Fruit fly (Drosophila melanogaster) whole organism, embryonic: Measurements from ENCODE around the gene Gsc.

Experiments used
- CG10321 ChIP-seq: fragments of 200-800 bp; sonication (Bioruptor generic); IDR thresholded peaks from 2 replicates; pipeline ENCODE4 v1.3.6; 2022; ENCODE audit warnings: missing biosample characterization, missing genetic modification characterization
- Dad ChIP-seq: fragments of 200-800 bp; sonication (Bioruptor generic); optimal IDR thresholded peaks from 3 replicates; lab custom pipeline; 2016; ENCODE audit warnings: missing biosample characterization, missing genetic modification characterization
- eyg ChIP-seq: fragments of 200-800 bp; sonication (Bioruptor generic); optimal IDR thresholded peaks from 3 replicates; lab custom pipeline; 2016; ENCODE audit warnings: missing biosample characterization, missing genetic modification characterization
- fd64A ChIP-seq: fragments of 200-800 bp; sonication (Bioruptor generic); optimal IDR thresholded peaks from 3 replicates; lab custom pipeline; 2018; ENCODE audit warnings: missing biosample characterization, mild to moderate bottlenecking, missing genetic modification characterization
- grau ChIP-seq: fragments of 200-800 bp; optimal IDR thresholded peaks from 3 replicates; lab custom pipeline; 2019; ENCODE audit warnings: missing biosample characterization, mild to moderate bottlenecking, missing genetic modification characterization, moderate library complexity
- jigr1 ChIP-seq: fragments of 200-800 bp; sonication (Bioruptor generic); IDR thresholded peaks from 3 replicates; pipeline ENCODE4 v1.3.6; 2022; ENCODE audit warnings: missing biosample characterization, missing genetic modification characterization
- row ChIP-seq: fragments of 200-800 bp; sonication (Bioruptor generic); IDR thresholded peaks from 3 replicates; pipeline ENCODE4 v1.3.6; 2022; ENCODE audit warnings: missing biosample characterization, missing genetic modification characterization
- sna ChIP-seq: fragments of 200-800 bp; sonication (Bioruptor generic); IDR thresholded peaks from 2 replicates; pipeline ENCODE4 v1.3.6; 2022; ENCODE audit warnings: missing biosample characterization, missing genetic modification characterization; ENCODE audit not compliant: partially characterized antibody
- tup ChIP-seq: fragments of 200-800 bp; sonication (Bioruptor generic); optimal IDR thresholded peaks from 2 replicates; lab custom pipeline; 2016; ENCODE audit warnings: missing biosample characterization, mild to moderate bottlenecking, missing genetic modification characterization, moderate library complexity

DNA sequence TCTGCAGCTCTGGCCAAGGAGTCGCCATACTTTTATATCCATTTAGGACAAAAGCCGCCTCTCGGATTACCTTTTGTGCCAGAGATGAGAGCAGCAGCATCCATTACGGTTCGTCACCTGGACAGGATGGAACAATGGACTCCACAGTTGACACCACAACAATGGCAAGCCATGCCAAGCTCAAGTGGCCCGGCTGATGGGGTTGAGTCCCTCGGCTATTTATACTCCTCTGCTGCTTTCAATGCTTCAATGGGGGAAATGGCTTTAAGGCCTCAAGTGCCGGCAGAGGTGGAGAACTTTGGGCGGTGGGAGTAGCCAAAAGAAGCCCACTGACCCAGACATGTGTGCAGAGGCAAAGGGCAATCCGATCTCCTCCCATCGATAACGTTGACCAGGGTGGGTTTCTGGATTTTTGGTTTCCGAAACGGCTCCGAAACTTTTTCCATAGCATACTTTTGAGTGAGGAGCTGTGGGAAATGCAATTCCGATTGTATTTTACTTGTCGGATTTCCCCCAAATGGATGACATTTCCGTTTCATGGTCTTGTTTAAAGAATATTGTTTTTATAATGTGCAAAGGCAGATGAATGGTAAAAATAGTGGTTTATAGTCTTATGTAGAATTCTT is 17.8 kb downstream of the Gsc start, which contains the start of gene Ptth:
- TF ChIP-seq CG10321 (GFP tag; lab: Robert Waterston, UW) (no peak), jigr1 (GFP tag; lab: Robert Waterston, UW) (no peak), sna (no peak), row (GFP tag; lab: Robert Waterston, UW) (no peak), eyg (GFP tag; lab: Kevin White, UChicago) (no peak), Dad (no peak), fd64A (no peak), grau (tag; lab: Kevin White, UChicago) (no peak), tup (no peak)
